Fruit fly (Drosophila melanogaster) whole organism, adult: ENCODE measurements around the gene CG5902.
A peak's percentile ranks its signal among the peaks of the same experiment; 100 is the strongest.

Source experiments
- CG14711 ChIP-seq: fragments of 200-800 bp; sonication (Bioruptor generic); optimal IDR thresholded peaks from 2 replicates; lab custom pipeline; 2018; ENCODE audit warnings: missing biosample characterization, mild to moderate bottlenecking, missing genetic modification characterization, moderate library complexity
- CG7045 ChIP-seq: fragments of 200-800 bp; sonication (Bioruptor generic); optimal IDR thresholded peaks from 2 replicates; lab custom pipeline; 2017; ENCODE audit warnings: missing biosample characterization, mild to moderate bottlenecking, missing genetic modification characterization
- CG7101 ChIP-seq: fragments of 200-800 bp; sonication (Bioruptor generic); optimal IDR thresholded peaks from 2 replicates; lab custom pipeline; 2018; ENCODE audit warnings: missing biosample characterization, mild to moderate bottlenecking, missing genetic modification characterization, moderate library complexity
- Clk ChIP-seq: fragments of 200-800 bp; sonication (Bioruptor generic); optimal IDR thresholded peaks from 2 replicates; lab custom pipeline; 2017; ENCODE audit warnings: missing biosample characterization, missing genetic modification characterization
- Crg-1 ChIP-seq: fragments of 200-800 bp; sonication (Bioruptor generic); optimal IDR thresholded peaks from 2 replicates; lab custom pipeline; 2016; ENCODE audit warnings: missing biosample characterization, missing genetic modification characterization
- Hr96 ChIP-seq: fragments of 200-800 bp; sonication (Bioruptor generic); optimal IDR thresholded peaks from 2 replicates; lab custom pipeline; 2016; ENCODE audit warnings: missing biosample characterization, missing genetic modification characterization
- bab1 ChIP-seq: fragments of 200-800 bp; sonication (Bioruptor generic); optimal IDR thresholded peaks from 3 replicates; lab custom pipeline; 2019; ENCODE audit warnings: missing biosample characterization, mild to moderate bottlenecking, missing genetic modification characterization, moderate library complexity
- kay ChIP-seq: fragments of 200-800 bp; sonication (Bioruptor generic); peaks from one replicate; lab custom pipeline; 2016; ENCODE audit warnings: missing biosample characterization, missing genetic modification characterization, borderline replicate concordance
- pad ChIP-seq: fragments of 200-800 bp; sonication (Bioruptor generic); optimal IDR thresholded peaks from 3 replicates; lab custom pipeline; 2017; ENCODE audit warnings: missing biosample characterization, missing genetic modification characterization, mild to moderate bottlenecking, moderate library complexity, missing genetic modification reagents
- toe ChIP-seq: fragments of 200-800 bp; sonication (Bioruptor generic); optimal IDR thresholded peaks from 2 replicates; lab custom pipeline; 2016; ENCODE audit warnings: missing biosample characterization, missing genetic modification characterization

- TF ChIP-seq CG7045 (GFP tag; lab: Kevin White, UChicago) (no peak), Hr96 (GFP tag; lab: Kevin White, UChicago) (peak; percentile 46), Clk (GFP tag; lab: Kevin White, UChicago) (no peak), kay (GFP tag; lab: Kevin White, UChicago) (no peak), CG7101 (tag; lab: Kevin White, UChicago) (peak; percentile 34), Crg-1 (GFP tag; lab: Kevin White, UChicago) (peak; percentile 16), pad (no peak), toe (GFP tag; lab: Kevin White, UChicago) (no peak), bab1 (GFP tag; lab: Kevin White, UChicago) (peak; percentile 53), CG14711 (tag; lab: Kevin White, UChicago) (no peak)
Measured at dm6 chr3R:23942965-23943413, 43.5 kb upstream of the CG5902 start, which contains the start of gene Gdh.
